Worm (Caenorhabditis elegans): ENCODE data around the gene Y39G8B.5.

Gene Y39G8B.5

ce11 chrII:13981097-13981496 lies 10.5 kb downstream of the Y39G8B.5 start, which contains the start of gene Y39G8B.9:
TSS of gene Y39G8B.9 (plus strand) at chrII:13981365.
- TF ChIP-seq ceh-13 (GFP tag; optimal IDR thresholded peaks at IDR 0.05) (no peak), ceh-36 (tag; optimal IDR thresholded peaks at IDR 0.05) (no peak), flt-1 (GFP tag; IDR thresholded peaks at IDR 0.05) (no peak), pes-1 (GFP tag; IDR thresholded peaks at IDR 0.05) (no peak), sea-1 (GFP tag; conservative IDR thresholded peaks at IDR 0.05) (no peak), aly-1 (tag; optimal IDR thresholded peaks at IDR 0.05) (no peak), tra-4 (tag; optimal IDR thresholded peaks at IDR 0.05) (no peak), hmg-4 (GFP tag; optimal IDR thresholded peaks at IDR 0.05) (no peak), B0310.2 (tag; optimal IDR thresholded peaks at IDR 0.05) (no peak), ets-7 (tag; optimal IDR thresholded peaks at IDR 0.05) (no peak), hnd-1 (tag; optimal IDR thresholded peaks at IDR 0.05) (no peak), F13C5.2 (tag; optimal IDR thresholded peaks at IDR 0.05) (no peak), tbx-37 (GFP tag; conservative IDR thresholded peaks at IDR 0.05) (no peak), tbx-11 (GFP tag; IDR thresholded peaks at IDR 0.05) (no peak), scrt-1 (GFP tag; IDR thresholded peaks at IDR 0.05) (no peak), ama-1 (optimal IDR thresholded peaks at IDR 0.05) (no peak)

- no peak for TF ChIP-seq hmg-4 (GFP tag; optimal IDR thresholded peaks at IDR 0.05)
- TF ChIP-seq F13C5.2 (tag; optimal IDR thresholded peaks at IDR 0.05), result no peak
- TF ChIP-seq ceh-36 (tag; optimal IDR thresholded peaks at IDR 0.05), result no peak
- TF ChIP-seq tbx-37 (GFP tag; conservative IDR thresholded peaks at IDR 0.05), result no peak
- TF ChIP-seq flt-1 (GFP tag; IDR thresholded peaks at IDR 0.05), result no peak
- TF ChIP-seq ama-1 (optimal IDR thresholded peaks at IDR 0.05), result no peak
- no peak for TF ChIP-seq pes-1 (GFP tag; IDR thresholded peaks at IDR 0.05)
- TF ChIP-seq ceh-13 (GFP tag; optimal IDR thresholded peaks at IDR 0.05), result no peak
- no peak for TF ChIP-seq scrt-1 (GFP tag; IDR thresholded peaks at IDR 0.05)
Observed at ce11 chrII:13979833-13980513, 11.7 kb downstream of the Y39G8B.5 start, which contains the start of gene sre-48. TSS of gene sre-48 (minus strand) at chrII:13979883.

DNA sequence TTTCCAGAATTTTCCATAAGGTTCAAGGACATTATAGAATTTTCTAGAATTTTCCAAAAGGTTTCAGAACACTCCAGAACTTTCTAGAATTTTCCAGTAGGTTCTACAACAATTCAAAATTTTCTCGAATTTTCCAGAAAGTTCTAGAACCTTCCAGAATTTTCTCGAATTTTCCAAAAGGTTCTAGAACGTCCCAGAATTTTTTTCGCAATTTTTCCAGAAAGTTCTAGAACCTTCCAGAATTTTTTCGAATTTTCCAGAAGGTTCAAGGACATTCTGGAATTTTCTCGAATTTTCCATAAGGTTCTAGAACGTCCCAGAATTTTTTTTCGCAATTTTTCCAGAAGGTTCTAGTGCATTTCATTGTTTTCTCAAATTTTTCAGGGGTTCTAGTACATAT lies 13.9 kb downstream of the Y39G8B.5 start:
- TF ChIP-seq tbx-37 (GFP tag; conservative IDR thresholded peaks at IDR 0.05), result no peak

- 0 out of 2 replicates have a peak, but pooled peaks have one; percentile 32 for TF ChIP-seq flt-1 (GFP tag; IDR thresholded peaks at IDR 0.05)
- no peak for TF ChIP-seq ets-7 (tag; optimal IDR thresholded peaks at IDR 0.05)
- TF ChIP-seq hmbx-1 (tag; optimal IDR thresholded peaks at IDR 0.05), result no peak
- 0 out of 2 replicates have a peak, but pooled peaks have one; percentile 43 for TF ChIP-seq tbx-11 (GFP tag; IDR thresholded peaks at IDR 0.05)
- TF ChIP-seq tra-4 (tag; optimal IDR thresholded peaks at IDR 0.05), result no peak
- TF ChIP-seq ceh-13 (GFP tag; optimal IDR thresholded peaks at IDR 0.05), result no peak
- TF ChIP-seq scrt-1 (GFP tag; IDR thresholded peaks at IDR 0.05), result peak; percentile 43; the same call in 1 of the 2 replicates
- peak; percentile 66 for TF ChIP-seq hmg-4 (GFP tag; optimal IDR thresholded peaks at IDR 0.05)
- no peak for TF ChIP-seq sea-1 (GFP tag; conservative IDR thresholded peaks at IDR 0.05)
- TF ChIP-seq B0310.2 (tag; optimal IDR thresholded peaks at IDR 0.05), result no peak
- TF ChIP-seq F13C5.2 (tag; optimal IDR thresholded peaks at IDR 0.05), result peak; percentile 73
- peak; percentile 68 for TF ChIP-seq pes-1 (GFP tag; IDR thresholded peaks at IDR 0.05)
- no peak for TF ChIP-seq ama-1 (optimal IDR thresholded peaks at IDR 0.05)
Observed at ce11 chrII:13976161-13976560, 15.5 kb downstream of the Y39G8B.5 start, which contains the start of gene Y39G8B.2. TSS of gene Y39G8B.2 (minus strand) at chrII:13976221.

DNA sequence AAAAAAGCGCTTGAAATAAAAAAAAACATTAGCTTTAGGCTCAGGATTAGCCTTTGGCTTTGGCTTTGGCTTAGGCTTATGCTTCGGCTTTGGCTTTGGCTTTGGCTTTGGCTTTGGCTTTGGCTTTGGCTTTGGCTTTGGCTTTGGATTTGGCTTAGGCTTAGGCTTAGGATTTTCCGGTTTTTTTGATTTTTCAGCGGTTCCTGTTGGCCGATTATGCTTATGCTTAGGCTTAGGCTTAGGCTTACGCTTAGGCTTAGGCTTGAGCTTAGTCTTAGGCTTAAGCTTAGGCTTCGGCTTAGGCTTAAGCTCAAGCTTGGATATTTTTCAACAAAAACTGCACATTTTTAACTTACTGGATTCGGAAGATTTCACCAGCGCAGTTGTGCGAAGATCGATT lies 17.5 kb downstream of the Y39G8B.5 start:
- TF ChIP-seq ceh-36 (tag; optimal IDR thresholded peaks at IDR 0.05), result peak; percentile 71
- no peak for TF ChIP-seq hmbx-1 (tag; optimal IDR thresholded peaks at IDR 0.05)

DNA sequence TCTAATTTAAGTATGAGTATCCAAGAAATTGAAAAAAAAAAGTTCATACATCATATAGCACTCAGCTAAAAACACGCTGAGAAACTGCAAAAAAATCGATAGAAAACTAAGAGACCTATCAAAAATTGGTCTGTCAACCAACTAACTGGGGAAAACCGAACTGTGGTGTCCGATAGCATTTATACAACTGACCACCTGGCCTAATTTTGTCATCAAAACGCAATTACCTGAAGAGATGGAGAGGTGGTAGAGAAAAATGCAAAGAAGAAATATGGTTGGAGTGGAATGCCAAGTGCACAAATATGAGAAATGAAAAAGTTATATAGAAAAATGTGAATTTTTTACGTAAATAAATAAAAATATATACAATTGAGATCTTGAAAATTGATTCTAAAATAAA lies 18.1 kb downstream of the Y39G8B.5 start, which contains the start of gene Y39G8B.1:
Y39G8B.1 (minus strand) TSS at position 299 of the 400 bp plus-strand sequence.
- no peak for TF ChIP-seq tbx-11 (GFP tag; IDR thresholded peaks at IDR 0.05)
- no peak for TF ChIP-seq ceh-13 (GFP tag; optimal IDR thresholded peaks at IDR 0.05)
- no peak for TF ChIP-seq scrt-1 (GFP tag; IDR thresholded peaks at IDR 0.05)
- TF ChIP-seq hmg-4 (GFP tag; optimal IDR thresholded peaks at IDR 0.05), result no peak
- no peak for TF ChIP-seq tbx-37 (GFP tag; conservative IDR thresholded peaks at IDR 0.05)
- TF ChIP-seq flt-1 (GFP tag; IDR thresholded peaks at IDR 0.05), result no peak
- no peak for TF ChIP-seq F13C5.2 (tag; optimal IDR thresholded peaks at IDR 0.05)

- TF ChIP-seq sea-1 (GFP tag; conservative IDR thresholded peaks at IDR 0.05) (no peak), scrt-1 (GFP tag; IDR thresholded peaks at IDR 0.05) (no peak), B0310.2 (tag; optimal IDR thresholded peaks at IDR 0.05) (no peak), hmbx-1 (tag; optimal IDR thresholded peaks at IDR 0.05) (no peak)
Observed at ce11 chrII:13972199-13972598, 19.4 kb downstream of the Y39G8B.5 start.

- no peak for TF ChIP-seq aly-1 (tag; optimal IDR thresholded peaks at IDR 0.05)
- no peak for TF ChIP-seq flt-1 (GFP tag; IDR thresholded peaks at IDR 0.05)
- no peak for TF ChIP-seq hmg-4 (GFP tag; optimal IDR thresholded peaks at IDR 0.05)
- no peak for TF ChIP-seq B0310.2 (tag; optimal IDR thresholded peaks at IDR 0.05)
- TF ChIP-seq scrt-1 (GFP tag; IDR thresholded peaks at IDR 0.05), result no peak
- TF ChIP-seq tbx-37 (GFP tag; conservative IDR thresholded peaks at IDR 0.05), result no peak
Observed at ce11 chrII:13968979-13969378, 22.7 kb downstream of the Y39G8B.5 start, which contains the start of gene sre-43. TSS of gene sre-43 (minus strand) at chrII:13969079.

Measured in whole organism, early embryonic.